Fruit fly (Drosophila melanogaster) whole organism, prepupa: ENCODE data around the gene CG34260.

Source experiments
- Blimp-1 ChIP-seq: fragments of 200-800 bp; sonication (Bioruptor generic); optimal IDR thresholded peaks from 3 replicates; lab custom pipeline; 2017; ENCODE audit warnings: missing biosample characterization, missing genetic modification characterization, mild to moderate bottlenecking, moderate library complexity, missing genetic modification reagents
- CG10631 ChIP-seq: fragments of 200-800 bp; sonication (Bioruptor generic); optimal IDR thresholded peaks from 2 replicates; lab custom pipeline; 2016; ENCODE audit warnings: missing biosample characterization, missing genetic modification characterization
- CG11762 ChIP-seq: fragments of 200-800 bp; sonication (Bioruptor generic); optimal IDR thresholded peaks from 3 replicates; lab custom pipeline; 2016; ENCODE audit warnings: missing biosample characterization, missing genetic modification characterization; ENCODE audit not compliant: insufficient read depth
- CG11902 ChIP-seq: fragments of 200-800 bp; sonication (Bioruptor generic); optimal IDR thresholded peaks from 3 replicates; lab custom pipeline; 2016; ENCODE audit warnings: missing biosample characterization, missing genetic modification characterization
- CG15336 ChIP-seq: fragments of 200-800 bp; sonication (Bioruptor generic); IDR thresholded peaks from 2 replicates; pipeline ENCODE4 v1.3.6; 2022; ENCODE audit warnings: missing biosample characterization, missing genetic modification characterization
- CG1621 ChIP-seq: fragments of 200-800 bp; sonication (Bioruptor generic); optimal IDR thresholded peaks from 3 replicates; lab custom pipeline; 2018; ENCODE audit warnings: missing biosample characterization, mild to moderate bottlenecking, missing genetic modification characterization
- CG3032 ChIP-seq: fragments of 200-800 bp; optimal IDR thresholded peaks from 2 replicates; lab custom pipeline; 2019; ENCODE audit warnings: missing biosample characterization, mild to moderate bottlenecking, missing genetic modification characterization, moderate library complexity
- CG31627 ChIP-seq: fragments of 200-800 bp; sonication (Bioruptor generic); optimal IDR thresholded peaks from 3 replicates; lab custom pipeline; 2016; ENCODE audit warnings: missing biosample characterization, missing genetic modification characterization
- CG32006 ChIP-seq: fragments of 200-800 bp; sonication (Bioruptor generic); optimal IDR thresholded peaks from 3 replicates; lab custom pipeline; 2017; ENCODE audit warnings: missing biosample characterization, mild to moderate bottlenecking, missing genetic modification characterization
- CG34406 ChIP-seq: fragments of 200-800 bp; sonication (Bioruptor generic); optimal IDR thresholded peaks from 3 replicates; lab custom pipeline; 2016; ENCODE audit warnings: missing biosample characterization, missing genetic modification characterization
- CG3919 ChIP-seq: fragments of 200-800 bp; sonication (Bioruptor generic); optimal IDR thresholded peaks from 3 replicates; lab custom pipeline; 2016; ENCODE audit warnings: missing biosample characterization, missing genetic modification characterization
- CG6792 ChIP-seq: fragments of 200-800 bp; sonication (Bioruptor generic); optimal IDR thresholded peaks from 3 replicates; lab custom pipeline; 2016; ENCODE audit warnings: missing biosample characterization, missing genetic modification characterization
- CG6808 ChIP-seq: fragments of 200-800 bp; sonication (Bioruptor generic); optimal IDR thresholded peaks from 3 replicates; lab custom pipeline; 2017; ENCODE audit warnings: missing biosample characterization, missing genetic modification characterization, mild to moderate bottlenecking, moderate library complexity, missing genetic modification reagents
- CG6854 ChIP-seq: fragments of 200-800 bp; sonication (Bioruptor generic); optimal IDR thresholded peaks from 2 replicates; lab custom pipeline; 2017; ENCODE audit warnings: missing biosample characterization, mild to moderate bottlenecking, missing genetic modification characterization
- CG7368 ChIP-seq: fragments of 200-800 bp; sonication (Bioruptor generic); optimal IDR thresholded peaks from 3 replicates; lab custom pipeline; 2016; ENCODE audit warnings: missing biosample characterization, missing genetic modification characterization
- CG8119 ChIP-seq: fragments of 200-800 bp; sonication (Bioruptor generic); IDR thresholded peaks from 3 replicates; pipeline ENCODE4 v1.3.6; 2022; ENCODE audit warnings: missing biosample characterization, missing genetic modification characterization
- CG8632 ChIP-seq: fragments of 200-800 bp; sonication (Bioruptor generic); optimal IDR thresholded peaks from 3 replicates; lab custom pipeline; 2016; ENCODE audit warnings: missing biosample characterization, missing genetic modification characterization
- CG9139 ChIP-seq: fragments of 200-800 bp; sonication (Bioruptor generic); optimal IDR thresholded peaks from 3 replicates; lab custom pipeline; 2017; ENCODE audit warnings: missing biosample characterization, mild to moderate bottlenecking, missing genetic modification characterization
- Eip75B ChIP-seq: fragments of 200-800 bp; sonication (Bioruptor generic); optimal IDR thresholded peaks from 3 replicates; lab custom pipeline; 2016; ENCODE audit warnings: missing biosample characterization, missing genetic modification characterization
- Eip78C ChIP-seq: fragments of 200-800 bp; sonication (Bioruptor generic); peaks from one replicate; lab custom pipeline; 2016; ENCODE audit warnings: missing biosample characterization, missing genetic modification characterization
- Ets96B ChIP-seq: fragments of 200-800 bp; optimal IDR thresholded peaks from 2 replicates; lab custom pipeline; 2019; ENCODE audit warnings: missing biosample characterization, mild to moderate bottlenecking, missing genetic modification characterization, moderate library complexity
- Gug ChIP-seq: fragments of 200-800 bp; sonication (Bioruptor generic); IDR thresholded peaks from 2 replicates; pipeline ENCODE4 v1.3.6; 2022; ENCODE audit warnings: missing biosample characterization, missing genetic modification characterization
- Hr38 ChIP-seq: sonication (Bioruptor generic); optimal IDR thresholded peaks from 2 replicates; lab custom pipeline; 2016; ENCODE audit warnings: missing biosample characterization, missing genetic modification characterization
- Hr39 ChIP-seq: fragments of 200-800 bp; sonication (Bioruptor generic); optimal IDR thresholded peaks from 2 replicates; lab custom pipeline; 2016; ENCODE audit warnings: missing biosample characterization, missing genetic modification characterization
- Met ChIP-seq: fragments of 200-800 bp; sonication (Bioruptor generic); optimal IDR thresholded peaks from 3 replicates; lab custom pipeline; 2016; ENCODE audit warnings: missing biosample characterization, missing genetic modification characterization
- Smox ChIP-seq: fragments of 200-800 bp; sonication (Bioruptor generic); optimal IDR thresholded peaks from 3 replicates; lab custom pipeline; 2016; ENCODE audit warnings: missing biosample characterization, missing genetic modification characterization
- Sox102F ChIP-seq: fragments of 200-800 bp; sonication (Bioruptor generic); optimal IDR thresholded peaks from 2 replicates; lab custom pipeline; 2016; ENCODE audit warnings: missing biosample characterization, mild to moderate bottlenecking, missing genetic modification characterization
- Sox14 ChIP-seq: fragments of 200-800 bp; sonication (Bioruptor generic); optimal IDR thresholded peaks from 3 replicates; lab custom pipeline; 2016; ENCODE audit warnings: missing biosample characterization, missing genetic modification characterization
- Sox15 ChIP-seq: fragments of 200-800 bp; sonication (Bioruptor generic); optimal IDR thresholded peaks from 3 replicates; lab custom pipeline; 2016; ENCODE audit warnings: missing biosample characterization, missing genetic modification characterization
- achi ChIP-seq: fragments of 200-800 bp; sonication (Bioruptor generic); optimal IDR thresholded peaks from 3 replicates; lab custom pipeline; 2016; ENCODE audit warnings: missing biosample characterization, missing genetic modification characterization
- acj6 ChIP-seq: fragments of 200-800 bp; sonication (Bioruptor generic); optimal IDR thresholded peaks from 3 replicates; lab custom pipeline; 2016; ENCODE audit warnings: missing biosample characterization, missing genetic modification characterization
- cyc ChIP-seq: fragments of 200-800 bp; sonication (Bioruptor generic); optimal IDR thresholded peaks from 3 replicates; lab custom pipeline; 2016; ENCODE audit warnings: missing biosample characterization, missing genetic modification characterization
- dac ChIP-seq: fragments of 200-800 bp; sonication (Bioruptor generic); optimal IDR thresholded peaks from 2 replicates; lab custom pipeline; 2017; ENCODE audit warnings: missing biosample characterization, mild to moderate bottlenecking, missing genetic modification characterization
- dsx ChIP-seq: fragments of 200-800 bp; optimal IDR thresholded peaks from 3 replicates; lab custom pipeline; 2019; ENCODE audit warnings: missing biosample characterization, mild to moderate bottlenecking, missing genetic modification characterization, moderate library complexity; ENCODE audit not compliant: poor library complexity, severe bottlenecking
- esn ChIP-seq: fragments of 200-800 bp; sonication (Bioruptor generic); optimal IDR thresholded peaks from 2 replicates; lab custom pipeline; 2016; ENCODE audit warnings: missing biosample characterization, mild to moderate bottlenecking, missing genetic modification characterization, moderate library complexity
- fd59A ChIP-seq: fragments of 200-800 bp; sonication (Bioruptor generic); optimal IDR thresholded peaks from 2 replicates; lab custom pipeline; 2017; ENCODE audit warnings: missing biosample characterization, mild to moderate bottlenecking, missing genetic modification characterization, missing genetic modification reagents
- lz ChIP-seq: fragments of 200-800 bp; sonication (Bioruptor generic); optimal IDR thresholded peaks from 3 replicates; lab custom pipeline; 2016; ENCODE audit warnings: missing biosample characterization, missing genetic modification characterization
- pdm3 ChIP-seq: fragments of 200-800 bp; sonication (Bioruptor generic); optimal IDR thresholded peaks from 3 replicates; lab custom pipeline; 2016; ENCODE audit warnings: missing biosample characterization, missing genetic modification characterization
- salr ChIP-seq, 2 experiments: fragments of 200-800 bp; sonication (Bioruptor generic); optimal IDR thresholded peaks; 3 replicates each; lab custom pipeline; 2016 to 2018; ENCODE audit warnings: missing biosample characterization in 2 of 2, missing genetic modification characterization in 2 of 2, mild to moderate bottlenecking in 1 of 2
- ss ChIP-seq, 2 experiments: fragments of 200-800 bp; sonication (Bioruptor generic); optimal IDR thresholded peaks; 2 replicates in 1 of 2; 3 replicates in 1 of 2; lab custom pipeline; 2017 to 2018; ENCODE audit warnings: mild to moderate bottlenecking in 2 of 2, missing biosample characterization in 2 of 2, missing genetic modification characterization in 2 of 2, moderate library complexity in 1 of 2
- svp ChIP-seq: fragments of 200-800 bp; sonication (Bioruptor generic); peaks from one replicate; lab custom pipeline; 2016; ENCODE audit warnings: missing biosample characterization, missing genetic modification characterization
- topi ChIP-seq: fragments of 200-800 bp; sonication (Bioruptor generic); optimal IDR thresholded peaks from 3 replicates; lab custom pipeline; 2016; ENCODE audit warnings: missing biosample characterization, missing genetic modification characterization

Gene CG34260

DNA sequence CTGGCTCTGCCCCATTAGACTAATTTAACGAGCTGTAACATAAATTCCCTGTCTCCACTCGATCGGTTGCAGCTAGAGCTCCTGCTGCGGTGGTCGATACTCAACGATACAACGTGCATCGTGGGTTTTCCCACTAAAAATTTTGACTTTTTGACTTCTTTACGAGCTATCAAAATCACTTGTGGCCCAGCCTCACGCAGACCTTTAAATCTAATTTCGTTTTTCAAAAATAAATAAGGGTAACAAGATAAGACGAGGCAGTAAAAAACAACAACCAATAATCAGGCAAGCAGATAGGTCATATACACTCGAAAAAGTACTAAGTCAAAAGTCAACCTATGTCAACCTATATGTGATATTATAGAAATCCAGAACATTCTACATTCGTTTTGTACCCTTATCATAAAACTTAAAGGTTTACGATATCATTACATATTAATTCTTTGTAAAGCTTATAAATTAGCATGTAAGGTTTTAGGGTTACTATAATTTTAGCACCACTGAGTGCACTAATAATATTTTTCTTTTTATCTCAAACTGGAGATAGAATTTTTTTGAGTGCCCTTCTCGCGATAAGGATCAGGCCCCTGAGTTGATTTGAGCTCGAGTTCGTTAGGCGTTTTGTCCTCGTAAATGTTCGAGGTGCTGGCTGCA is 26.6 kb upstream of the CG34260 start (continued):
- no peak for TF ChIP-seq CG34406 (GFP tag; lab: Kevin White, UChicago)
- TF ChIP-seq Hr38 (GFP tag; lab: Kevin White, UChicago), result no peak
- no peak for TF ChIP-seq salr (GFP tag; optimal IDR thresholded peaks at IDR 0.05; lab: Kevin White, UChicago)
- TF ChIP-seq Sox102F (GFP tag; lab: Kevin White, UChicago), result no peak
- no peak for TF ChIP-seq Blimp-1 (GFP tag; lab: Kevin White, UChicago)
- TF ChIP-seq CG31627 (GFP tag; lab: Kevin White, UChicago), result peak; percentile 28
- no peak for TF ChIP-seq CG8119 (GFP tag; lab: Robert Waterston, UW)
- peak; percentile 5 for TF ChIP-seq Sox14 (GFP tag; lab: Kevin White, UChicago)
- no peak for TF ChIP-seq CG6792 (GFP tag; lab: Kevin White, UChicago)
- TF ChIP-seq Gug, result no peak
- no peak for TF ChIP-seq dac

- TF ChIP-seq CG11762 (GFP tag; lab: Kevin White, UChicago) (no peak), Met (GFP tag; lab: Kevin White, UChicago) (peak; percentile 41), CG3919 (no peak), achi (GFP tag; lab: Kevin White, UChicago) (peak; percentile 5), dsx (GFP tag; lab: Kevin White, UChicago) (peak; percentile 14), topi (GFP tag; lab: Kevin White, UChicago) (peak; percentile 36), Smox (GFP tag; lab: Kevin White, UChicago) (peak; percentile 45), Ets96B (tag; lab: Kevin White, UChicago) (peak; percentile 13), CG31627 (GFP tag; lab: Kevin White, UChicago) (peak; percentile 37), lz (GFP tag; lab: Kevin White, UChicago) (peak; percentile 47), Sox14 (GFP tag; lab: Kevin White, UChicago) (no peak), acj6 (GFP tag; lab: Kevin White, UChicago) (peak; percentile 8), CG8632 (peak; percentile 12), CG9139 (GFP tag; lab: Kevin White, UChicago) (peak; percentile 13), CG32006 (GFP tag; lab: Kevin White, UChicago) (no peak), Blimp-1 (GFP tag; lab: Kevin White, UChicago) (no peak), CG10631 (peak; percentile 22), Hr38 (GFP tag; lab: Kevin White, UChicago) (no peak), CG6792 (GFP tag; lab: Kevin White, UChicago) (peak; percentile 31), Hr39 (GFP tag; lab: Kevin White, UChicago) (peak; percentile 42), Sox15 (GFP tag; lab: Kevin White, UChicago) (no peak), CG15336 (no peak), Eip78C (GFP tag; lab: Kevin White, UChicago) (peak; percentile 68), Sox102F (GFP tag; lab: Kevin White, UChicago) (peak; percentile 44), esn (GFP tag; lab: Kevin White, UChicago) (peak; percentile 58), CG1621 (tag; lab: Kevin White, UChicago) (no peak), svp (GFP tag; lab: Kevin White, UChicago) (peak; percentile 86), CG6808 (no peak), fd59A (GFP tag; lab: Kevin White, UChicago) (no peak), pdm3 (GFP tag; lab: Kevin White, UChicago) (no peak), CG11902 (GFP tag; lab: Kevin White, UChicago) (peak; percentile 10), cyc (peak; percentile 22), CG6854 (GFP tag; lab: Kevin White, UChicago) (no peak), CG7368 (GFP tag; lab: Kevin White, UChicago) (no peak), Eip75B (GFP tag; lab: Kevin White, UChicago) (no peak), ss (GFP tag; optimal IDR thresholded peaks at IDR 0.05; lab: Kevin White, UChicago) (peak in 1 of 2 experiments; percentile 96), CG3032 (tag; lab: Kevin White, UChicago) (peak; percentile 2)
- TF ChIP-seq, all 60 proteins: peak for 22
Measured at dm6 chr3L:20688194-20688785, 25.6 kb upstream of the CG34260 start.
